Worm (Caenorhabditis elegans) whole organism, L2 larva: ENCODE data around the gene C34D4.4.

ENCODE experiments used
- C34F6.9 ChIP-seq: fragments of 150-350 bp; optimal IDR thresholded peaks from 2 replicates; lab custom pipeline; 2014; ENCODE audit warnings: missing biosample characterization, missing genetic modification characterization
- F13H6.1 ChIP-seq: sonication (generic microtip); optimal IDR thresholded peaks from 2 replicates; lab custom pipeline; 2016; ENCODE audit warnings: missing genetic modification characterization, missing compliant biosample characterization
- R02D3.7 ChIP-seq: fragments of 150-350 bp; optimal IDR thresholded peaks from 2 replicates; lab custom pipeline; 2014; ENCODE audit warnings: missing biosample characterization, missing genetic modification characterization
- Y55F3AM.14 ChIP-seq: fragments of 200-800 bp; sonication (Bioruptor generic); optimal IDR thresholded peaks from 2 replicates; lab custom pipeline; 2018; ENCODE audit warnings: mild to moderate bottlenecking, missing genetic modification characterization, missing compliant biosample characterization
- ZK546.5 ChIP-seq: sonication (generic microtip); optimal IDR thresholded peaks from 2 replicates; lab custom pipeline; 2017; ENCODE audit warnings: missing biosample characterization, missing genetic modification characterization
- alr-1 ChIP-seq: fragments of 150-350 bp; optimal IDR thresholded peaks from 2 replicates; lab custom pipeline; 2014; ENCODE audit warnings: missing biosample characterization, missing genetic modification characterization
- aly-2 ChIP-seq: fragments of 150-350 bp; optimal IDR thresholded peaks from 2 replicates; lab custom pipeline; 2014; ENCODE audit warnings: missing biosample characterization, missing genetic modification characterization
- ceh-16 ChIP-seq: fragments of 150-350 bp; optimal IDR thresholded peaks from 2 replicates; lab custom pipeline; 2014; ENCODE audit warnings: missing biosample characterization, missing genetic modification characterization
- ceh-82 ChIP-seq: fragments of 150-350 bp; optimal IDR thresholded peaks from 2 replicates; lab custom pipeline; 2014; ENCODE audit warnings: missing biosample characterization, missing genetic modification characterization
- crh-2 ChIP-seq: sonication (generic microtip); optimal IDR thresholded peaks from 2 replicates; lab custom pipeline; 2017; ENCODE audit warnings: missing biosample characterization, missing genetic modification characterization
- dmd-4 ChIP-seq: sonication (generic microtip); optimal IDR thresholded peaks from 2 replicates; lab custom pipeline; 2017; ENCODE audit warnings: missing biosample characterization, missing genetic modification characterization
- egl-27 ChIP-seq: sonication (generic microtip); optimal IDR thresholded peaks from 3 replicates; lab custom pipeline; 2017; ENCODE audit warnings: missing biosample characterization, missing genetic modification reagents, missing genetic modification characterization
- elt-3 ChIP-seq: sonication (generic microtip); optimal IDR thresholded peaks from 2 replicates; lab custom pipeline; 2017; ENCODE audit warnings: missing biosample characterization, missing genetic modification characterization
- fos-1 ChIP-seq: fragments of 150-350 bp; optimal IDR thresholded peaks from 2 replicates; lab custom pipeline; 2014; ENCODE audit warnings: missing biosample characterization, missing genetic modification characterization
- gmeb-1 ChIP-seq: fragments of 150-350 bp; optimal IDR thresholded peaks from 2 replicates; lab custom pipeline; 2014; ENCODE audit warnings: missing biosample characterization, missing genetic modification characterization
- lin-11 ChIP-seq: fragments of 150-350 bp; sonication (generic microtip); optimal IDR thresholded peaks from 2 replicates; lab custom pipeline; 2014; ENCODE audit warnings: missing biosample characterization, missing genetic modification characterization, inconsistent platforms, mixed read lengths
- lin-13 ChIP-seq: fragments of 150-350 bp; optimal IDR thresholded peaks from 2 replicates; lab custom pipeline; 2014; ENCODE audit warnings: missing biosample characterization, missing genetic modification reagents, missing genetic modification characterization
- lin-39 ChIP-seq: fragments of 150-350 bp; optimal IDR thresholded peaks from 2 replicates; lab custom pipeline; 2014; ENCODE audit warnings: missing biosample characterization, missing genetic modification reagents, missing genetic modification characterization
- lsy-2 ChIP-seq, 2 experiments: fragments of 150-350 bp in 1 of 2; sonication (generic microtip) in 1 of 2; optimal IDR thresholded peaks; 2 replicates each; lab custom pipeline; 2014 to 2017; ENCODE audit warnings: missing biosample characterization in 2 of 2, missing genetic modification characterization in 2 of 2
- mbf-1 ChIP-seq: sonication (generic microtip); optimal IDR thresholded peaks from 2 replicates; lab custom pipeline; 2017; ENCODE audit warnings: missing biosample characterization, missing genetic modification characterization
- mdl-1 ChIP-seq, 2 experiments: fragments of 150-350 bp in 1 of 2; sonication (generic microtip) in 1 of 2; optimal IDR thresholded peaks; 2 replicates each; lab custom pipeline; 2017; ENCODE audit warnings: missing biosample characterization in 2 of 2, missing genetic modification characterization in 2 of 2
- nhr-10 ChIP-seq: sonication (generic microtip); optimal IDR thresholded peaks from 2 replicates; lab custom pipeline; 2017; ENCODE audit warnings: missing biosample characterization, missing genetic modification characterization
- nhr-11 ChIP-seq: fragments of 150-350 bp; optimal IDR thresholded peaks from 2 replicates; lab custom pipeline; 2014; ENCODE audit warnings: missing biosample characterization, missing genetic modification characterization
- nhr-129 ChIP-seq: fragments of 150-350 bp; optimal IDR thresholded peaks from 2 replicates; lab custom pipeline; 2014; ENCODE audit warnings: missing biosample characterization, missing genetic modification characterization
- nhr-21 ChIP-seq: fragments of 150-350 bp; optimal IDR thresholded peaks from 2 replicates; lab custom pipeline; 2014; ENCODE audit warnings: missing biosample characterization, missing genetic modification characterization
- nhr-23 ChIP-seq: fragments of 150-350 bp; optimal IDR thresholded peaks from 2 replicates; lab custom pipeline; 2014; ENCODE audit warnings: missing biosample characterization, missing genetic modification reagents, missing genetic modification characterization
- nhr-237 ChIP-seq: fragments of 150-350 bp; optimal IDR thresholded peaks from 2 replicates; lab custom pipeline; 2014; ENCODE audit warnings: missing biosample characterization, missing genetic modification characterization
- nhr-6 ChIP-seq: fragments of 150-350 bp; optimal IDR thresholded peaks from 2 replicates; lab custom pipeline; 2014; ENCODE audit warnings: missing biosample characterization, missing genetic modification characterization
- nhr-77 ChIP-seq: fragments of 150-350 bp; optimal IDR thresholded peaks from 2 replicates; lab custom pipeline; 2014; ENCODE audit warnings: missing biosample characterization, missing genetic modification characterization
- sem-4 ChIP-seq: fragments of 150-350 bp; optimal IDR thresholded peaks from 2 replicates; lab custom pipeline; 2014; ENCODE audit warnings: missing biosample characterization, missing genetic modification reagents, missing genetic modification characterization
- sma-3 ChIP-seq: sonication (generic microtip); optimal IDR thresholded peaks from 2 replicates; lab custom pipeline; 2016; ENCODE audit warnings: missing genetic modification reagents, missing genetic modification characterization, missing compliant biosample characterization
- snpc-4 ChIP-seq: fragments of 150-350 bp; optimal IDR thresholded peaks from 2 replicates; lab custom pipeline; 2014; ENCODE audit warnings: missing biosample characterization, missing genetic modification characterization
- unc-39 ChIP-seq: fragments of 150-350 bp; optimal IDR thresholded peaks from 2 replicates; lab custom pipeline; 2014; ENCODE audit warnings: missing biosample characterization, missing genetic modification characterization
- unc-62 ChIP-seq: fragments of 150-350 bp; optimal IDR thresholded peaks from 2 replicates; lab custom pipeline; 2014; ENCODE audit warnings: missing biosample characterization, missing genetic modification reagents, missing genetic modification characterization
- zag-1 ChIP-seq: fragments of 150-350 bp; optimal IDR thresholded peaks from 2 replicates; lab custom pipeline; 2014; ENCODE audit warnings: missing biosample characterization, missing genetic modification characterization
- ztf-11 ChIP-seq: sonication (generic microtip); optimal IDR thresholded peaks from 2 replicates; lab custom pipeline; 2017; ENCODE audit warnings: missing biosample characterization, missing genetic modification characterization
- ztf-4 ChIP-seq: fragments of 150-350 bp; optimal IDR thresholded peaks from 2 replicates; lab custom pipeline; 2014; ENCODE audit warnings: missing biosample characterization, missing genetic modification characterization

The C34D4.4 gene

ce11 chrIV:7133140-7133539 lies 16.0 kb upstream of the C34D4.4 start, which contains the start of gene cyn-12:
TSS of gene cyn-12 (minus strand) at chrIV:7133217.
- TF ChIP-seq nhr-23, result no peak
- no peak for TF ChIP-seq aly-2 (tag; lab: Kevin White, UChicago)
- TF ChIP-seq nhr-10 (tag; lab: Kevin White, UChicago), result no peak
- TF ChIP-seq F13H6.1 (tag; lab: Kevin White, UChicago), result no peak
- no peak for TF ChIP-seq ZK546.5 (tag; lab: Kevin White, UChicago)
- peak; percentile 37 for TF ChIP-seq sma-3 (GFP tag; lab: Kevin White, UChicago)
- TF ChIP-seq nhr-6 (tag; lab: Kevin White, UChicago), result no peak
- no peak for TF ChIP-seq unc-62 (GFP tag; lab: Kevin White, UChicago)
- peak; percentile 33 for TF ChIP-seq C34F6.9 (tag; lab: Kevin White, UChicago)
- TF ChIP-seq fos-1 (tag; lab: Kevin White, UChicago), result no peak
- no peak for TF ChIP-seq crh-2 (tag; lab: Kevin White, UChicago)
- peak; percentile 9 for TF ChIP-seq gmeb-1 (tag; lab: Kevin White, UChicago)
- TF ChIP-seq Y55F3AM.14 (GFP tag; lab: Kevin White, UChicago), result no peak
- TF ChIP-seq dmd-4 (tag; lab: Kevin White, UChicago), result no peak
- TF ChIP-seq mbf-1, result no peak
- TF ChIP-seq nhr-237 (tag; lab: Kevin White, UChicago), result no peak
- TF ChIP-seq elt-3 (tag; lab: Kevin White, UChicago), result no peak
- TF ChIP-seq egl-27 (tag; lab: Kevin White, UChicago), result no peak
- TF ChIP-seq unc-39 (tag; lab: Kevin White, UChicago), result no peak
- no peak for TF ChIP-seq lin-11 (tag; lab: Kevin White, UChicago)
- TF ChIP-seq nhr-11 (tag; lab: Kevin White, UChicago), result no peak
- TF ChIP-seq lsy-2 (tag; optimal IDR thresholded peaks at IDR 0.05; lab: Kevin White, UChicago), result peak in 1 of 2 experiments; percentile 52
- no peak for TF ChIP-seq sem-4 (tag; lab: Kevin White, UChicago)
- no peak for TF ChIP-seq nhr-129 (tag; lab: Kevin White, UChicago)
- TF ChIP-seq nhr-77, result no peak
- no peak for TF ChIP-seq ceh-16 (tag; lab: Kevin White, UChicago)

ce11 chrIV:7133983-7134382 lies 15.2 kb upstream of the C34D4.4 start, which contains the start of gene mutd-1:
TSS of gene mutd-1 (minus strand) at chrIV:7134083.
- no peak for TF ChIP-seq alr-1 (tag; lab: Kevin White, UChicago)
- TF ChIP-seq nhr-21 (tag; lab: Kevin White, UChicago), result no peak
- no peak for TF ChIP-seq R02D3.7 (tag; lab: Kevin White, UChicago)
- TF ChIP-seq ztf-11 (tag; lab: Kevin White, UChicago), result no peak
- TF ChIP-seq ztf-4 (tag; lab: Kevin White, UChicago), result no peak
- TF ChIP-seq aly-2 (tag; lab: Kevin White, UChicago), result no peak
- TF ChIP-seq snpc-4 (tag; lab: Kevin White, UChicago), result no peak
- TF ChIP-seq ZK546.5 (tag; lab: Kevin White, UChicago), result no peak
- TF ChIP-seq crh-2 (tag; lab: Kevin White, UChicago), result no peak
- TF ChIP-seq fos-1 (tag; lab: Kevin White, UChicago), result no peak
- no peak for TF ChIP-seq Y55F3AM.14 (GFP tag; lab: Kevin White, UChicago)
- TF ChIP-seq lin-13 (GFP tag; lab: Kevin White, UChicago), result no peak
- TF ChIP-seq, all 48 proteins: peak for 0

- TF ChIP-seq ztf-4 (tag; lab: Kevin White, UChicago), result no peak
Observed at ce11 chrIV:7139143-7139542, 10.0 kb upstream of the C34D4.4 start.

- TF ChIP-seq unc-39 (tag; lab: Kevin White, UChicago), result no peak
- no peak for TF ChIP-seq mdl-1 (tag; optimal IDR thresholded peaks at IDR 0.05; lab: Kevin White, UChicago)
- TF ChIP-seq nhr-129 (tag; lab: Kevin White, UChicago), result peak; percentile 56
- no peak for TF ChIP-seq F13H6.1 (tag; lab: Kevin White, UChicago)
- no peak for TF ChIP-seq R02D3.7 (tag; lab: Kevin White, UChicago)
- no peak for TF ChIP-seq nhr-21 (tag; lab: Kevin White, UChicago)
- TF ChIP-seq nhr-6 (tag; lab: Kevin White, UChicago), result no peak
- TF ChIP-seq zag-1, result no peak
- TF ChIP-seq lin-39 (tag; lab: Kevin White, UChicago), result no peak
- no peak for TF ChIP-seq aly-2 (tag; lab: Kevin White, UChicago)
- no peak for TF ChIP-seq ceh-82 (tag; lab: Kevin White, UChicago)
- no peak for TF ChIP-seq lin-11 (tag; lab: Kevin White, UChicago)
- no peak for TF ChIP-seq ztf-11 (tag; lab: Kevin White, UChicago)
- TF ChIP-seq crh-2 (tag; lab: Kevin White, UChicago), result peak; percentile 30
Observed at ce11 chrIV:7144670-7145257, 4.4 kb upstream of the C34D4.4 start, which contains the start of gene hecd-1. TSS of gene hecd-1 (minus strand) at chrIV:7144720.
